Worm (Caenorhabditis elegans) whole organism, L2 larva: ENCODE data around the gene nep-8.

Source experiments
- ama-1 ChIP-seq: fragments of 150-350 bp; optimal IDR thresholded peaks from 2 replicates; lab custom pipeline; 2018; ENCODE audit warnings: inconsistent platforms
- elt-1 ChIP-seq: fragments of 150-350 bp; optimal IDR thresholded peaks from 2 replicates; lab custom pipeline; 2014; ENCODE audit warnings: missing biosample characterization, missing genetic modification characterization
- lin-13 ChIP-seq: fragments of 150-350 bp; optimal IDR thresholded peaks from 2 replicates; lab custom pipeline; 2014; ENCODE audit warnings: missing biosample characterization, missing genetic modification reagents, missing genetic modification characterization
- unc-62 ChIP-seq: fragments of 150-350 bp; optimal IDR thresholded peaks from 2 replicates; lab custom pipeline; 2014; ENCODE audit warnings: missing biosample characterization, missing genetic modification reagents, missing genetic modification characterization

DNA sequence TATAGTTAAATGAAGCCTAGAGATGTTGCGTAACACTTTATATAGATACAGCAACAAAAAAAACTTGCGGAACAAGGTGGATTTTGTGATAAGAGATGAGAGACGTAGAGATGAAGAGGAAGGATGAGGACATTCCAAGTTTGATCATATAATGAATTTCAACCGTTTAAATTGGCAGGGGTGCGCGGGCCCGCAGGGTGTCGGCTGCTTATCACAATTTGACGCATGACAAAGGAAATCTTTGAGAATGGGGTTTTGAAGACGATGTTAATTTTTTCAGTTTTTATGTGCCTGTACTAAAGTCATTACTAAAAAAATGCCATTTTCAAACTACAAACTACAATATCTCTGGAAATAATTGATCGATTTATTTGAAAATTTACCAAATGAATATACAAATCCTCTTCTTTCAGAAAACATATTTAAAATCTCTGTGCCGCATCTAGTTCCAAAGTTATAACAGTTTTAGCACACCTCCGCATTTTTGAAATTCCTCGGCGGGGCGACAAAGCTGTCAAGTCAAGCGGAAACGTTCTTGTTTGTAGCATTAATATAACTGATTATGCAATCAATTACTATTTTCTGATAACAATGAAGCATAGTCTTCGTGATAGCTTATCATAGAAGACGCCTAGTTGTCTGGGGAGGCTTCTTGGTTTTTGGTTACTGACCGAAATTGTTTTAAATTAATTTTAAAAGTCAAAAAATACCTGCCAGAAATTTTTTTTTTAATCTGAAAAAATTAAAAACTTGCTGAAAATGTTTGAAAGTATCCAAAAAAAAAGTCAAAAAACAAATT lies 36.4 kb downstream of the nep-8 start:
- no peak for TF ChIP-seq unc-62 (GFP tag; lab: Kevin White, UChicago)
- TF ChIP-seq elt-1 = no peak
- TF ChIP-seq ama-1 (lab: Kevin White, UChicago) = no peak
- no peak for TF ChIP-seq lin-13 (GFP tag; lab: Kevin White, UChicago)
